Fruit fly (Drosophila melanogaster) whole organism, embryonic: Measurements from ENCODE around the gene CG43251.

ENCODE experiments used
- BEAF-32 ChIP-seq: fragments of 200-800 bp; sonication (Bioruptor generic); optimal IDR thresholded peaks from 3 replicates; lab custom pipeline; 2017; ENCODE audit warnings: missing biosample characterization, missing genetic modification characterization, mild to moderate bottlenecking, moderate library complexity, missing genetic modification reagents
- Bdp1 ChIP-seq: fragments of 200-800 bp; sonication (Bioruptor generic); optimal IDR thresholded peaks from 3 replicates; lab custom pipeline; 2016; ENCODE audit warnings: missing biosample characterization, missing genetic modification characterization
- CG10654 ChIP-seq: fragments of 200-800 bp; sonication (Bioruptor generic); optimal IDR thresholded peaks from 2 replicates; lab custom pipeline; 2016; ENCODE audit warnings: missing biosample characterization, missing genetic modification characterization
- CG11723 ChIP-seq: fragments of 200-800 bp; sonication (Bioruptor generic); optimal IDR thresholded peaks from 2 replicates; lab custom pipeline; 2017; ENCODE audit warnings: missing biosample characterization, mild to moderate bottlenecking, missing genetic modification characterization
- CG13424 ChIP-seq: fragments of 200-800 bp; sonication (Bioruptor generic); optimal IDR thresholded peaks from 2 replicates; lab custom pipeline; 2019; ENCODE audit warnings: missing biosample characterization, mild to moderate bottlenecking, missing genetic modification characterization, moderate library complexity
- CG15269 ChIP-seq: fragments of 200-800 bp; sonication (Bioruptor generic); optimal IDR thresholded peaks from 2 replicates; lab custom pipeline; 2018; ENCODE audit warnings: missing biosample characterization, mild to moderate bottlenecking, missing genetic modification characterization, moderate library complexity
- CG1603 ChIP-seq: fragments of 200-800 bp; sonication (Bioruptor generic); optimal IDR thresholded peaks from 2 replicates; lab custom pipeline; 2019; ENCODE audit warnings: missing biosample characterization, mild to moderate bottlenecking, missing genetic modification characterization, moderate library complexity
- CG17829 ChIP-seq: fragments of 200-800 bp; optimal IDR thresholded peaks from 2 replicates; lab custom pipeline; 2019; ENCODE audit warnings: missing biosample characterization, mild to moderate bottlenecking, missing genetic modification characterization, moderate library complexity
- CG34376 ChIP-seq: fragments of 200-800 bp; sonication (Bioruptor generic); optimal IDR thresholded peaks from 2 replicates; lab custom pipeline; 2018; ENCODE audit warnings: missing biosample characterization, mild to moderate bottlenecking, missing genetic modification characterization
- CG34422 ChIP-seq: fragments of 200-800 bp; sonication (Bioruptor generic); IDR thresholded peaks from 3 replicates; pipeline ENCODE4 v1.3.6; 2022; ENCODE audit warnings: missing biosample characterization, missing genetic modification characterization
- CG4707 ChIP-seq: fragments of 200-800 bp; sonication (Bioruptor generic); optimal IDR thresholded peaks from 2 replicates; lab custom pipeline; 2018; ENCODE audit warnings: missing biosample characterization, mild to moderate bottlenecking, missing genetic modification characterization, moderate library complexity
- CG4730 ChIP-seq: fragments of 200-800 bp; sonication (Bioruptor generic); IDR thresholded peaks from 2 replicates; pipeline ENCODE4 v1.3.6; 2022; ENCODE audit warnings: missing biosample characterization, missing genetic modification characterization
- CG4854 ChIP-seq: fragments of 200-800 bp; sonication (Bioruptor generic); optimal IDR thresholded peaks from 2 replicates; lab custom pipeline; 2016; ENCODE audit warnings: missing biosample characterization, missing genetic modification characterization, inconsistent platforms
- CG6791 ChIP-seq: fragments of 200-800 bp; sonication (Bioruptor generic); IDR thresholded peaks from 3 replicates; pipeline ENCODE4 v1.3.6; 2022; ENCODE audit warnings: missing biosample characterization, missing genetic modification characterization; ENCODE audit not compliant: partially characterized antibody
- CG7271 ChIP-seq: fragments of 200-800 bp; sonication (Bioruptor generic); optimal IDR thresholded peaks from 2 replicates; lab custom pipeline; 2018; ENCODE audit warnings: missing biosample characterization, mild to moderate bottlenecking, missing genetic modification characterization, moderate library complexity
- CG8281 ChIP-seq: fragments of 200-800 bp; sonication (Bioruptor generic); optimal IDR thresholded peaks from 2 replicates; lab custom pipeline; 2018; ENCODE audit warnings: missing biosample characterization, mild to moderate bottlenecking, missing genetic modification characterization, moderate library complexity
- CG8290 ChIP-seq, 3 experiments: fragments of 200-800 bp; sonication (Bioruptor generic); optimal IDR thresholded peaks; 2 replicates each; lab custom pipeline; 2016 to 2019; ENCODE audit warnings: missing biosample characterization in 3 of 3, missing genetic modification characterization in 3 of 3, mild to moderate bottlenecking in 2 of 3, moderate library complexity in 1 of 3
- CG9215 ChIP-seq: fragments of 200-800 bp; sonication (Bioruptor generic); IDR thresholded peaks from 2 replicates; pipeline ENCODE4 v1.3.6; 2022; ENCODE audit warnings: missing biosample characterization, missing genetic modification characterization
- CG9437 ChIP-seq: fragments of 200-800 bp; sonication (Bioruptor generic); optimal IDR thresholded peaks from 2 replicates; lab custom pipeline; 2018; ENCODE audit warnings: missing biosample characterization, mild to moderate bottlenecking, missing genetic modification characterization
- Doc3 ChIP-seq: fragments of 200-800 bp; sonication (Bioruptor generic); IDR thresholded peaks from 3 replicates; pipeline ENCODE4 v1.3.6; 2022; ENCODE audit warnings: missing biosample characterization, missing genetic modification characterization; ENCODE audit not compliant: partially characterized antibody
- H15 ChIP-seq: fragments of 200-800 bp; sonication (Bioruptor generic); IDR thresholded peaks from 3 replicates; pipeline ENCODE4 v1.3.6; 2022; ENCODE audit warnings: missing biosample characterization, missing genetic modification characterization
- HLH3B ChIP-seq: fragments of 200-800 bp; sonication (Bioruptor generic); IDR thresholded peaks from 2 replicates; pipeline ENCODE4 v1.3.6; 2022; ENCODE audit warnings: missing biosample characterization, missing genetic modification characterization
- HLH54F ChIP-seq: fragments of 200-800 bp; sonication (Bioruptor generic); optimal IDR thresholded peaks from 3 replicates; lab custom pipeline; 2016; ENCODE audit warnings: missing biosample characterization, missing genetic modification characterization
- HLHmδ ChIP-seq: fragments of 200-800 bp; sonication (Bioruptor generic); optimal IDR thresholded peaks from 2 replicates; lab custom pipeline; 2018; ENCODE audit warnings: missing biosample characterization, mild to moderate bottlenecking, missing genetic modification characterization, moderate library complexity
- Hmx ChIP-seq: fragments of 200-800 bp; sonication (Bioruptor generic); optimal IDR thresholded peaks from 2 replicates; lab custom pipeline; 2016; ENCODE audit warnings: missing biosample characterization, missing genetic modification characterization
- Lpt ChIP-seq: fragments of >200 bp; optimal IDR thresholded peaks from 2 replicates; lab custom pipeline; 2018; ENCODE audit warnings: missing biosample characterization, missing genetic modification characterization
- MESR4 ChIP-seq: fragments of 200-800 bp; sonication (Bioruptor generic); optimal IDR thresholded peaks from 2 replicates; lab custom pipeline; 2018; ENCODE audit warnings: missing biosample characterization, mild to moderate bottlenecking, missing genetic modification characterization, moderate library complexity
- Myb ChIP-seq: fragments of 200-800 bp; sonication (Bioruptor generic); optimal IDR thresholded peaks from 2 replicates; lab custom pipeline; 2016; ENCODE audit warnings: missing biosample characterization, missing genetic modification characterization
- NC2β ChIP-seq: fragments of 200-800 bp; sonication (Bioruptor generic); optimal IDR thresholded peaks from 2 replicates; lab custom pipeline; 2016; ENCODE audit warnings: missing biosample characterization, missing genetic modification characterization
- Nf-YC ChIP-seq: fragments of 200-800 bp; optimal IDR thresholded peaks from 3 replicates; lab custom pipeline; 2019; ENCODE audit warnings: missing biosample characterization, mild to moderate bottlenecking, missing genetic modification characterization, moderate library complexity
- Opbp ChIP-seq: fragments of 200-800 bp; sonication (Bioruptor generic); IDR thresholded peaks from 3 replicates; pipeline ENCODE4 v1.3.6; 2022; ENCODE audit warnings: missing biosample characterization, missing genetic modification characterization; ENCODE audit not compliant: partially characterized antibody
- Ptx1 ChIP-seq: fragments of 200-800 bp; sonication (Bioruptor generic); IDR thresholded peaks from 2 replicates; pipeline ENCODE4 v1.3.6; 2022; ENCODE audit warnings: missing biosample characterization, missing genetic modification characterization
- Xbp1 ChIP-seq: fragments of 200-800 bp; sonication (Bioruptor generic); optimal IDR thresholded peaks from 3 replicates; lab custom pipeline; 2016; ENCODE audit warnings: missing biosample characterization, mild to moderate bottlenecking, missing genetic modification characterization
- cad ChIP-seq: fragments of >200 bp; optimal IDR thresholded peaks from 2 replicates; lab custom pipeline; 2017; ENCODE audit warnings: missing biosample characterization, missing genetic modification characterization
- disco-r ChIP-seq: fragments of 200-800 bp; sonication (Bioruptor generic); optimal IDR thresholded peaks from 2 replicates; lab custom pipeline; 2016; ENCODE audit warnings: missing biosample characterization, missing genetic modification characterization
- gce ChIP-seq: fragments of 200-800 bp; sonication (Bioruptor generic); IDR thresholded peaks from 3 replicates; pipeline ENCODE4 v1.3.6; 2022; ENCODE audit warnings: missing biosample characterization, missing genetic modification characterization
- kay ChIP-seq: fragments of 200-800 bp; sonication (Bioruptor generic); optimal IDR thresholded peaks from 2 replicates; lab custom pipeline; 2016; ENCODE audit warnings: missing biosample characterization, missing genetic modification characterization
- mam ChIP-seq: fragments of 200-800 bp; sonication (Bioruptor generic); optimal IDR thresholded peaks from 3 replicates; lab custom pipeline; 2016; ENCODE audit warnings: missing biosample characterization, missing genetic modification characterization
- nerfin-1 ChIP-seq: fragments of 200-800 bp; sonication (Bioruptor generic); optimal IDR thresholded peaks from 3 replicates; lab custom pipeline; 2019; ENCODE audit warnings: missing biosample characterization, mild to moderate bottlenecking, missing genetic modification characterization, moderate library complexity
- org-1 ChIP-seq: fragments of 200-800 bp; sonication (Bioruptor generic); optimal IDR thresholded peaks from 2 replicates; lab custom pipeline; 2017; ENCODE audit warnings: missing biosample characterization, missing genetic modification characterization
- prd ChIP-seq, 3 experiments: fragments of >200 bp in 2 of 3; fragments of 200-800 bp in 1 of 3; sonication (Bioruptor generic) in 1 of 3; optimal IDR thresholded peaks in 2 of 3; IDR thresholded peaks in 1 of 3; 2 replicates in 2 of 3; 3 replicates in 1 of 3; pipeline versions ENCODE4 v1.3.6 to Lab custom; 2017 to 2022; ENCODE audit warnings: missing biosample characterization in 1 of 3, missing genetic modification characterization in 1 of 3
- repo ChIP-seq: fragments of 200-800 bp; sonication (Bioruptor generic); optimal IDR thresholded peaks from 2 replicates; lab custom pipeline; 2016; ENCODE audit warnings: missing biosample characterization, missing genetic modification characterization
- salm ChIP-seq: fragments of 200-800 bp; sonication (Bioruptor generic); optimal IDR thresholded peaks from 2 replicates; lab custom pipeline; 2018; ENCODE audit warnings: missing biosample characterization, mild to moderate bottlenecking, missing genetic modification characterization
- shn ChIP-seq: fragments of 200-800 bp; sonication (Bioruptor generic); optimal IDR thresholded peaks from 3 replicates; lab custom pipeline; 2016; ENCODE audit warnings: missing biosample characterization, missing genetic modification characterization
- slou ChIP-seq: fragments of 200-800 bp; sonication (Bioruptor generic); optimal IDR thresholded peaks from 3 replicates; lab custom pipeline; 2016; ENCODE audit warnings: missing biosample characterization, missing genetic modification characterization
- stwl ChIP-seq: fragments of 200-800 bp; sonication (Bioruptor generic); optimal IDR thresholded peaks from 3 replicates; lab custom pipeline; 2018; ENCODE audit warnings: missing biosample characterization, mild to moderate bottlenecking, missing genetic modification characterization, moderate library complexity
- tap ChIP-seq: fragments of 200-800 bp; optimal IDR thresholded peaks from 3 replicates; lab custom pipeline; 2019; ENCODE audit warnings: missing biosample characterization, mild to moderate bottlenecking, missing genetic modification characterization, moderate library complexity
- tup ChIP-seq: fragments of 200-800 bp; sonication (Bioruptor generic); optimal IDR thresholded peaks from 2 replicates; lab custom pipeline; 2016; ENCODE audit warnings: missing biosample characterization, mild to moderate bottlenecking, missing genetic modification characterization, moderate library complexity
- wdn ChIP-seq: fragments of 200-800 bp; sonication (Bioruptor generic); IDR thresholded peaks from 2 replicates; pipeline ENCODE4 v1.3.6; 2022; ENCODE audit warnings: missing biosample characterization, missing genetic modification characterization
- z ChIP-seq: fragments of 200-800 bp; sonication (Bioruptor generic); IDR thresholded peaks from 3 replicates; pipeline ENCODE4 v1.3.6; 2022; ENCODE audit warnings: missing biosample characterization, missing genetic modification characterization
- zfh1 ChIP-seq: fragments of 200-800 bp; sonication (Bioruptor generic); IDR thresholded peaks from 3 replicates; pipeline ENCODE4 v1.3.6; 2022; ENCODE audit warnings: missing biosample characterization, missing genetic modification characterization

Gene CG43251

dm6 chr3L:20769350-20769749 is 10.7 kb downstream of the CG43251 start, which contains the start of the genes CG4074 and CG4186 (continued):
- peak; percentile 59 for TF ChIP-seq MESR4 (GFP tag; lab: Kevin White, UChicago)
- no peak for TF ChIP-seq H15 (GFP tag; lab: Robert Waterston, UW)
- TF ChIP-seq CG9437 (GFP tag; lab: Kevin White, UChicago) = no peak
- TF ChIP-seq zfh1 (GFP tag; lab: Robert Waterston, UW) = 0 out of 3 replicates have a peak, but pooled peaks have one; percentile 4
- TF ChIP-seq nerfin-1 (tag; lab: Kevin White, UChicago) = no peak
- no peak for TF ChIP-seq mam (GFP tag; lab: Kevin White, UChicago)
- TF ChIP-seq Ptx1 (GFP tag; lab: Robert Waterston, UW) = no peak
- TF ChIP-seq CG11723 (GFP tag; lab: Kevin White, UChicago) = no peak
- no peak for TF ChIP-seq shn (GFP tag; lab: Kevin White, UChicago)
- no peak for TF ChIP-seq CG4707
- TF ChIP-seq Lpt (GFP tag; lab: Kevin White, UChicago) = no peak
- TF ChIP-seq Hmx (GFP tag; lab: Kevin White, UChicago) = no peak
- no peak for TF ChIP-seq tap (tag; lab: Kevin White, UChicago)
- TF ChIP-seq prd (optimal IDR thresholded peaks at IDR 0.05; lab: Kevin White, UChicago) = no peak
- no peak for TF ChIP-seq prd (GFP tag; IDR thresholded peaks at IDR 0.05; lab: Robert Waterston, UW)
- no peak for TF ChIP-seq HLHmδ
- no peak for TF ChIP-seq HLH54F (GFP tag; lab: Kevin White, UChicago)
- peak; percentile 9 for TF ChIP-seq CG34376 (GFP tag; lab: Kevin White, UChicago)
- TF ChIP-seq z (GFP tag; lab: Robert Waterston, UW) = no peak
- no peak for TF ChIP-seq CG8281 (tag; lab: Kevin White, UChicago)
- no peak for TF ChIP-seq salm (tag; lab: Kevin White, UChicago)
- no peak for TF ChIP-seq HLH3B (GFP tag; lab: Robert Waterston, UW)
- no peak for TF ChIP-seq gce (GFP tag; lab: Robert Waterston, UW)
- TF ChIP-seq CG4854 (GFP tag; lab: Kevin White, UChicago) = no peak
- TF ChIP-seq CG8290 (GFP tag; optimal IDR thresholded peaks at IDR 0.05; lab: Kevin White, UChicago) = peak; percentile 11
- no peak for TF ChIP-seq CG8290 (tag; optimal IDR thresholded peaks at IDR 0.05; lab: Kevin White, UChicago)
- no peak for TF ChIP-seq tup (GFP tag; lab: Kevin White, UChicago)
- peak; percentile 62 for TF ChIP-seq CG1603 (tag; lab: Kevin White, UChicago)
- no peak for TF ChIP-seq disco-r (GFP tag; lab: Kevin White, UChicago)
- no peak for TF ChIP-seq NC2β (GFP tag; lab: Kevin White, UChicago)
- TF ChIP-seq kay (GFP tag; lab: Kevin White, UChicago) = no peak
- TF ChIP-seq CG7271 = no peak
- TF ChIP-seq CG6791 = no peak
- no peak for TF ChIP-seq CG9215 (GFP tag; lab: Robert Waterston, UW)
- TF ChIP-seq BEAF-32 = peak; percentile 37
- peak; percentile 77 for TF ChIP-seq Nf-YC (tag; lab: Kevin White, UChicago)
- TF ChIP-seq Xbp1 (GFP tag; lab: Kevin White, UChicago) = no peak
- peak; percentile 5 for TF ChIP-seq CG13424 (tag; lab: Kevin White, UChicago)
- TF ChIP-seq stwl (tag; lab: Kevin White, UChicago) = peak; percentile 89
- peak; percentile 17; the same call in 1 of the 3 replicates for TF ChIP-seq Doc3 (GFP tag; lab: Robert Waterston, UW)
- TF ChIP-seq repo (GFP tag; lab: Kevin White, UChicago) = no peak
- peak; percentile 25; the same call in 1 of the 3 replicates for TF ChIP-seq CG34422 (GFP tag; lab: Robert Waterston, UW)
- TF ChIP-seq wdn (GFP tag; lab: Robert Waterston, UW) = no peak
- TF ChIP-seq Bdp1 (GFP tag; lab: Kevin White, UChicago) = no peak
- no peak for TF ChIP-seq CG4730 (GFP tag; lab: Robert Waterston, UW)
- no peak for TF ChIP-seq Myb (GFP tag; lab: Kevin White, UChicago)
- no peak for TF ChIP-seq CG15269 (tag; lab: Kevin White, UChicago)
- TF ChIP-seq cad (GFP tag; lab: Kevin White, UChicago) = no peak
- TF ChIP-seq slou (GFP tag; lab: Kevin White, UChicago) = no peak
- TF ChIP-seq CG17829 (tag; lab: Kevin White, UChicago) = no peak
- TF ChIP-seq CG10654 (GFP tag; lab: Kevin White, UChicago) = no peak
- TF ChIP-seq Opbp (GFP tag; lab: Robert Waterston, UW) = no peak
- TF ChIP-seq org-1 (GFP tag; lab: Kevin White, UChicago) = no peak
